Fruit fly (Drosophila melanogaster) whole organism, embryonic: ENCODE results near the gene CG42656.

ENCODE experiments used
- Abd-B ChIP-seq: fragments of 200-800 bp; sonication (Bioruptor generic); optimal IDR thresholded peaks from 2 replicates; lab custom pipeline; 2018; ENCODE audit warnings: missing biosample characterization, mild to moderate bottlenecking, missing genetic modification characterization, moderate library complexity
- CG10321 ChIP-seq: fragments of 200-800 bp; sonication (Bioruptor generic); IDR thresholded peaks from 2 replicates; pipeline ENCODE4 v1.3.6; 2022; ENCODE audit warnings: missing biosample characterization, missing genetic modification characterization
- CG11560 ChIP-seq: fragments of 200-800 bp; sonication (Bioruptor generic); IDR thresholded peaks from 3 replicates; pipeline ENCODE4 v1.3.6; 2022; ENCODE audit warnings: missing biosample characterization, missing genetic modification characterization
- CG12155 ChIP-seq: fragments of 200-800 bp; sonication (Bioruptor generic); optimal IDR thresholded peaks from 3 replicates; lab custom pipeline; 2016; ENCODE audit warnings: missing biosample characterization, missing genetic modification characterization
- CG12659 ChIP-seq: fragments of 200-800 bp; sonication (Bioruptor generic); optimal IDR thresholded peaks from 3 replicates; lab custom pipeline; 2017; ENCODE audit warnings: mild to moderate bottlenecking, missing biosample characterization, missing genetic modification reagents, missing genetic modification characterization
- CG13287 ChIP-seq: fragments of 200-800 bp; sonication (Bioruptor generic); IDR thresholded peaks from 2 replicates; pipeline ENCODE4 v1.3.6; 2022; ENCODE audit warnings: missing biosample characterization, missing genetic modification characterization; ENCODE audit not compliant: partially characterized antibody
- CG13296 ChIP-seq: fragments of 200-800 bp; sonication (Bioruptor generic); optimal IDR thresholded peaks from 3 replicates; lab custom pipeline; 2018; ENCODE audit warnings: missing biosample characterization, mild to moderate bottlenecking, missing genetic modification characterization
- CG16815 ChIP-seq: fragments of 200-800 bp; sonication (Bioruptor generic); optimal IDR thresholded peaks from 3 replicates; lab custom pipeline; 2017; ENCODE audit warnings: missing biosample characterization, mild to moderate bottlenecking, missing genetic modification characterization
- CG17328 ChIP-seq: fragments of 200-800 bp; sonication (Bioruptor generic); IDR thresholded peaks from 2 replicates; pipeline ENCODE4 v1.3.6; 2022; ENCODE audit warnings: missing biosample characterization, missing genetic modification characterization
- CG18262 ChIP-seq: fragments of 200-800 bp; optimal IDR thresholded peaks from 3 replicates; lab custom pipeline; 2019; ENCODE audit warnings: missing biosample characterization, mild to moderate bottlenecking, missing genetic modification characterization, moderate library complexity
- CG18476 ChIP-seq: fragments of 200-800 bp; sonication (Bioruptor generic); optimal IDR thresholded peaks from 2 replicates; lab custom pipeline; 2016; ENCODE audit warnings: missing biosample characterization, mild to moderate bottlenecking, missing genetic modification characterization
- CG18764 ChIP-seq: fragments of 200-800 bp; sonication (Bioruptor generic); optimal IDR thresholded peaks from 3 replicates; lab custom pipeline; 2016; ENCODE audit warnings: missing biosample characterization, missing genetic modification characterization
- CG31388 ChIP-seq: fragments of 200-800 bp; sonication (Bioruptor generic); optimal IDR thresholded peaks from 2 replicates; lab custom pipeline; 2016; ENCODE audit warnings: missing biosample characterization, missing genetic modification characterization
- CG33557 ChIP-seq: fragments of 200-800 bp; sonication (Bioruptor generic); optimal IDR thresholded peaks from 2 replicates; lab custom pipeline; 2019; ENCODE audit warnings: missing biosample characterization, mild to moderate bottlenecking, missing genetic modification characterization, moderate library complexity
- CG3726 ChIP-seq: fragments of 200-800 bp; sonication (Bioruptor generic); IDR thresholded peaks from 3 replicates; pipeline ENCODE4, ENCODE4 v1.3.6; 2022; ENCODE audit warnings: missing biosample characterization, missing genetic modification characterization
- CG6683 ChIP-seq: fragments of 200-800 bp; sonication (Bioruptor generic); optimal IDR thresholded peaks from 2 replicates; lab custom pipeline; 2017; ENCODE audit warnings: missing biosample characterization, mild to moderate bottlenecking, missing genetic modification characterization, missing genetic modification reagents
- CG6813 ChIP-seq: fragments of 200-800 bp; sonication (Bioruptor generic); optimal IDR thresholded peaks from 2 replicates; lab custom pipeline; 2017; ENCODE audit warnings: missing biosample characterization, missing genetic modification characterization, mild to moderate bottlenecking, moderate library complexity, missing genetic modification reagents
- CG6854 ChIP-seq: fragments of 200-800 bp; sonication (Bioruptor generic); optimal IDR thresholded peaks from 3 replicates; lab custom pipeline; 2017; ENCODE audit warnings: missing biosample characterization, mild to moderate bottlenecking, missing genetic modification characterization
- CTCF ChIP-seq: fragments of 200-800 bp; sonication (Bioruptor generic); optimal IDR thresholded peaks from 2 replicates; lab custom pipeline; 2017; ENCODE audit warnings: missing biosample characterization, mild to moderate bottlenecking, missing genetic modification characterization, moderate library complexity
- Camta ChIP-seq: fragments of 200-800 bp; sonication (Bioruptor generic); optimal IDR thresholded peaks from 2 replicates; lab custom pipeline; 2016; ENCODE audit warnings: missing biosample characterization, missing genetic modification characterization
- E2f2 ChIP-seq: fragments of 200-800 bp; sonication (Bioruptor generic); IDR thresholded peaks from 2 replicates; pipeline ENCODE4 v1.3.6; 2022; ENCODE audit warnings: missing biosample characterization, missing genetic modification characterization
- Eip74EF ChIP-seq, 2 experiments: fragments of 200-800 bp in 1 of 2; fragments of >200 bp in 1 of 2; sonication (Bioruptor generic) in 1 of 2; optimal IDR thresholded peaks; 2 replicates each; lab custom pipeline; 2017 to 2019; ENCODE audit warnings: missing biosample characterization in 2 of 2, missing genetic modification characterization in 2 of 2, mild to moderate bottlenecking in 1 of 2, moderate library complexity in 1 of 2
- Ets65A ChIP-seq: fragments of 200-800 bp; sonication (Bioruptor generic); peaks from one replicate; lab custom pipeline; 2016; ENCODE audit warnings: missing biosample characterization, missing genetic modification characterization
- Hsf ChIP-seq: fragments of 200-800 bp; sonication (Bioruptor generic); optimal IDR thresholded peaks from 3 replicates; lab custom pipeline; 2016; ENCODE audit warnings: missing biosample characterization, missing genetic modification characterization
- Lhr ChIP-seq: fragments of 200-800 bp; sonication (Bioruptor generic); optimal IDR thresholded peaks from 3 replicates; lab custom pipeline; 2017; ENCODE audit warnings: mild to moderate bottlenecking, missing biosample characterization, missing genetic modification reagents, missing genetic modification characterization
- Med ChIP-seq: fragments of 200-800 bp; sonication (Bioruptor generic); peaks from one replicate; lab custom pipeline; 2016; ENCODE audit warnings: missing biosample characterization, missing genetic modification characterization, mild to moderate bottlenecking, inconsistent platforms, moderate library complexity
- Myb ChIP-seq: fragments of 200-800 bp; sonication (Bioruptor generic); optimal IDR thresholded peaks from 2 replicates; lab custom pipeline; 2016; ENCODE audit warnings: missing biosample characterization, missing genetic modification characterization
- NC2α ChIP-seq: fragments of 200-800 bp; sonication (Bioruptor generic); optimal IDR thresholded peaks from 2 replicates; lab custom pipeline; 2016; ENCODE audit warnings: missing biosample characterization, missing genetic modification characterization
- Nf-YA ChIP-seq: fragments of 200-800 bp; sonication (Bioruptor generic); IDR thresholded peaks from 2 replicates; pipeline ENCODE4 v1.3.6; 2022; ENCODE audit warnings: missing biosample characterization, missing genetic modification characterization
- Oli ChIP-seq: fragments of 200-800 bp; sonication (Bioruptor generic); optimal IDR thresholded peaks from 2 replicates; lab custom pipeline; 2018; ENCODE audit warnings: missing biosample characterization, mild to moderate bottlenecking, missing genetic modification characterization, moderate library complexity
- Poxn ChIP-seq: fragments of 200-800 bp; sonication (Bioruptor generic); IDR thresholded peaks from 2 replicates; pipeline ENCODE4 v1.3.6; 2022; ENCODE audit warnings: missing biosample characterization, missing genetic modification characterization
- Sox100B ChIP-seq: fragments of 200-800 bp; sonication (Bioruptor generic); optimal IDR thresholded peaks from 3 replicates; lab custom pipeline; 2018; ENCODE audit warnings: missing biosample characterization, mild to moderate bottlenecking, missing genetic modification characterization
- Sox102F ChIP-seq: fragments of 200-800 bp; sonication (Bioruptor generic); optimal IDR thresholded peaks from 2 replicates; lab custom pipeline; 2018; ENCODE audit warnings: missing biosample characterization, mild to moderate bottlenecking, missing genetic modification characterization, moderate library complexity
- Ssrp ChIP-seq: fragments of 200-800 bp; sonication (Bioruptor generic); optimal IDR thresholded peaks from 2 replicates; lab custom pipeline; 2018; ENCODE audit warnings: missing biosample characterization, mild to moderate bottlenecking, missing genetic modification characterization, moderate library complexity
- YL-1 ChIP-seq: fragments of 200-800 bp; sonication (Bioruptor generic); optimal IDR thresholded peaks from 3 replicates; lab custom pipeline; 2017; ENCODE audit warnings: missing biosample characterization, mild to moderate bottlenecking, missing genetic modification characterization
- ash1 ChIP-seq: fragments of 200-800 bp; sonication (Bioruptor generic); optimal IDR thresholded peaks from 2 replicates; lab custom pipeline; 2018; ENCODE audit warnings: missing biosample characterization, mild to moderate bottlenecking, missing genetic modification characterization
- cad ChIP-seq: fragments of >200 bp; optimal IDR thresholded peaks from 2 replicates; lab custom pipeline; 2017; ENCODE audit warnings: missing biosample characterization, missing genetic modification characterization
- chinmo ChIP-seq: fragments of 200-800 bp; sonication (Bioruptor generic); IDR thresholded peaks from 4 replicates; pipeline ENCODE4 v1.3.6; 2022; ENCODE audit warnings: missing biosample characterization, missing genetic modification characterization; ENCODE audit not compliant: partially characterized antibody
- croc ChIP-seq: fragments of 200-800 bp; sonication (Bioruptor generic); conservative IDR thresholded peaks from 3 replicates; pipeline ENCODE4 v1.3.6; 2022; ENCODE audit warnings: missing biosample characterization, missing genetic modification characterization
- dimm ChIP-seq: fragments of 200-800 bp; sonication (Bioruptor generic); IDR thresholded peaks from 2 replicates; pipeline ENCODE4 v1.3.6; 2022; ENCODE audit warnings: missing biosample characterization, missing genetic modification characterization
- dmrt11E ChIP-seq: fragments of 200-800 bp; sonication (Bioruptor generic); optimal IDR thresholded peaks from 3 replicates; lab custom pipeline; 2018; ENCODE audit warnings: missing biosample characterization, mild to moderate bottlenecking, missing genetic modification characterization, moderate library complexity
- emc ChIP-seq: fragments of 200-800 bp; sonication (Bioruptor generic); optimal IDR thresholded peaks from 2 replicates; lab custom pipeline; 2016; ENCODE audit warnings: missing biosample characterization, missing genetic modification characterization
- fd3F ChIP-seq: fragments of 200-800 bp; sonication (Bioruptor generic); optimal IDR thresholded peaks from 2 replicates; lab custom pipeline; 2018; ENCODE audit warnings: missing biosample characterization, mild to moderate bottlenecking, missing genetic modification characterization, moderate library complexity
- gro ChIP-seq: fragments of 200-800 bp; sonication (Bioruptor generic); optimal IDR thresholded peaks from 2 replicates; lab custom pipeline; 2016; ENCODE audit warnings: missing biosample characterization, missing genetic modification characterization
- gsb ChIP-seq: fragments of 200-800 bp; sonication (Bioruptor generic); IDR thresholded peaks from 2 replicates; pipeline ENCODE4 v1.3.6; 2022; ENCODE audit warnings: missing biosample characterization, missing genetic modification characterization
- otp ChIP-seq: fragments of 200-800 bp; sonication (Bioruptor generic); IDR thresholded peaks from 3 replicates; pipeline ENCODE4, ENCODE4 v1.3.6; 2022; ENCODE audit warnings: missing biosample characterization, missing genetic modification characterization
- schlank ChIP-seq: fragments of 200-800 bp; sonication (Bioruptor generic); optimal IDR thresholded peaks from 2 replicates; lab custom pipeline; 2018; ENCODE audit warnings: missing biosample characterization, mild to moderate bottlenecking, missing genetic modification characterization
- sima ChIP-seq: fragments of 200-800 bp; sonication (Bioruptor generic); optimal IDR thresholded peaks from 2 replicates; lab custom pipeline; 2016; ENCODE audit warnings: missing biosample characterization, missing genetic modification characterization
- slou ChIP-seq: fragments of 200-800 bp; sonication (Bioruptor generic); optimal IDR thresholded peaks from 3 replicates; lab custom pipeline; 2016; ENCODE audit warnings: missing biosample characterization, missing genetic modification characterization
- tap ChIP-seq: fragments of 200-800 bp; optimal IDR thresholded peaks from 3 replicates; lab custom pipeline; 2019; ENCODE audit warnings: missing biosample characterization, mild to moderate bottlenecking, missing genetic modification characterization, moderate library complexity

The CG42656 gene

DNA sequence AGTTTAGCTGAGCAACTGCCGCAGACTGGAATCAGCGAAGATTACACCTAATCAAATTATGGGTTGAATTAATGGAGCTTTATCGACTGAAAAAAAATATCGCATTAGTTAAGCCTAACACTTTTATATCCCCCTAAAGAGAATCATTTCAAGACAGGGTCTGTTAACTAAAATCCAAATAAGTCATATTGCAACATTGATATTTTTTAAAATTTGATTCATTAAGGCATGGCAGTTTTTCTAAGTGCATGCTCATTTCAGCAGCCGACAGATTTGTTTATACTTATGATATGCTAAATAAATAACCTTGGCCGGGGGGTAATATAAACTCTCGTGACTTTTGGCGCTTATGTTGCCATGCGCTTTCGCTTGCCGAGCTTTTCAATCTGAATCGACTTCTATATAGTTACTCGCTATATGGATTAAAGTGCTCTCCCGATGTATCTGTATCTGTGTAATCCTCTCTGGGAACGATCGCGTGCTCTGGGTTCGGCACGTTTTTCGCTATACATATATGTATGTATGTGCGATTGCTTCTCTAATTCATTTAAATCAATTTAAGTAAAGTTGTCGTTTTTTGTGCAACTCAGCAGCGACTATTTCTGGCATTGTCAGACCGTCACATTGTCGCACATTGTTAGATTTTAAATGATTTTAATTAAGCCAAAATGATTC lies 13.4 kb upstream of the CG42656 start (continued):
- TF ChIP-seq CG12659 (GFP tag; lab: Kevin White, UChicago), result peak; percentile 86
- TF ChIP-seq Sox100B (GFP tag; lab: Kevin White, UChicago), result peak; percentile 17
- peak; percentile 76 for TF ChIP-seq Oli
- TF ChIP-seq CG33557 (GFP tag; lab: Kevin White, UChicago), result no peak
- TF ChIP-seq slou (GFP tag; lab: Kevin White, UChicago), result peak; percentile 44
- peak; percentile 66 for TF ChIP-seq Abd-B (GFP tag; lab: Kevin White, UChicago)
- TF ChIP-seq dmrt11E (tag; lab: Kevin White, UChicago), result no peak
- TF ChIP-seq tap (tag; lab: Kevin White, UChicago), result peak; percentile 51
- TF ChIP-seq Sox102F, result peak; percentile 55
- TF ChIP-seq YL-1 (GFP tag; lab: Kevin White, UChicago), result no peak
- peak; percentile 57 for TF ChIP-seq CG10321
- peak; percentile 88 for TF ChIP-seq CG12155 (GFP tag; lab: Kevin White, UChicago)
- peak; percentile 69; the same call in 1 of the 2 replicates for TF ChIP-seq CG17328 (GFP tag; lab: Robert Waterston, UW)
- peak; percentile 72 for TF ChIP-seq CG6854 (GFP tag; lab: Kevin White, UChicago)
- TF ChIP-seq chinmo (GFP tag; lab: Robert Waterston, UW), result peak; percentile 82; the same call in 2 of the 4 replicates
- TF ChIP-seq Poxn (GFP tag; lab: Robert Waterston, UW), result peak; percentile 81
- no peak for TF ChIP-seq Nf-YA
- TF ChIP-seq CG16815 (GFP tag; lab: Kevin White, UChicago), result peak; percentile 58
- TF ChIP-seq cad (GFP tag; lab: Kevin White, UChicago), result no peak
- TF ChIP-seq Camta (GFP tag; lab: Kevin White, UChicago), result peak; percentile 67
- TF ChIP-seq CG6683 (GFP tag; lab: Kevin White, UChicago), result peak; percentile 63
- peak; percentile 16 for TF ChIP-seq CG18764 (GFP tag; lab: Kevin White, UChicago)
- 0 out of 2 replicates have a peak, but pooled peaks have one; percentile 6 for TF ChIP-seq dimm (GFP tag; lab: Robert Waterston, UW)
- no peak for TF ChIP-seq Ssrp (tag; lab: Kevin White, UChicago)
- peak; percentile 18 for TF ChIP-seq ash1
- TF ChIP-seq CG11560, result no peak; the same call in 1 of the 3 replicates
- peak; percentile 66 for TF ChIP-seq sima (GFP tag; lab: Kevin White, UChicago)
- TF ChIP-seq Eip74EF (GFP tag; optimal IDR thresholded peaks at IDR 0.05; lab: Kevin White, UChicago), result peak in 1 of 2 experiments; percentile 26
- TF ChIP-seq Ets65A (GFP tag; lab: Kevin White, UChicago), result peak; percentile 98
- peak; percentile 65 for TF ChIP-seq CG6813 (GFP tag; lab: Kevin White, UChicago)
- no peak; the same call in 2 of the 3 replicates for TF ChIP-seq otp
- TF ChIP-seq gsb, result peak; percentile 71
- TF ChIP-seq Med (GFP tag; lab: Kevin White, UChicago), result peak; percentile 99
- TF ChIP-seq CG3726 (GFP tag; lab: Robert Waterston, UW), result peak; percentile 64; the same call in 1 of the 3 replicates
- TF ChIP-seq CTCF (GFP tag; lab: Kevin White, UChicago), result no peak
- TF ChIP-seq NC2α (GFP tag; lab: Kevin White, UChicago), result peak; percentile 30
- TF ChIP-seq CG18262 (tag; lab: Kevin White, UChicago), result peak; percentile 25
- peak; percentile 96 for TF ChIP-seq gro
- peak; percentile 87 for TF ChIP-seq fd3F
- no peak for TF ChIP-seq CG31388 (GFP tag; lab: Kevin White, UChicago)
- TF ChIP-seq CG13296 (GFP tag; lab: Kevin White, UChicago), result peak; percentile 81
- TF ChIP-seq Hsf (GFP tag; lab: Kevin White, UChicago), result peak; percentile 86
- TF ChIP-seq croc, result 0 out of 3 replicates have a peak, but pooled peaks have one; percentile 14
- peak; percentile 60 for TF ChIP-seq E2f2 (GFP tag; lab: Robert Waterston, UW)
- TF ChIP-seq schlank (tag; lab: Kevin White, UChicago), result peak; percentile 82
- peak; percentile 85 for TF ChIP-seq emc (GFP tag; lab: Kevin White, UChicago)
- peak; percentile 69 for TF ChIP-seq CG18476 (GFP tag; lab: Kevin White, UChicago)
- no peak for TF ChIP-seq CG13287 (GFP tag; lab: Robert Waterston, UW)
- peak; percentile 80 for TF ChIP-seq Myb (GFP tag; lab: Kevin White, UChicago)
- TF ChIP-seq Lhr (GFP tag; lab: Kevin White, UChicago), result no peak
